Worm (Caenorhabditis elegans): Measurements from ENCODE around the gene F23H11.2.

F23H11.2 gene

ce11 chrIII:886726-887125, 8.8 kb upstream of the F23H11.2 start, which contains the start of gene zer-1:
Gene zer-1, minus strand, starts transcription at chrIII:886793.
- no peak for TF ChIP-seq F13H6.1 (tag; optimal IDR thresholded peaks at IDR 0.05)
- no peak for TF ChIP-seq lin-39 (tag; optimal IDR thresholded peaks at IDR 0.05)
- peak; percentile 67 for TF ChIP-seq blmp-1 (tag; optimal IDR thresholded peaks at IDR 0.05; ENCODE audit: insufficient read depth)
- no peak for TF ChIP-seq alr-1 (tag; optimal IDR thresholded peaks at IDR 0.05)
- peak; percentile 8 for TF ChIP-seq crh-2 (tag; optimal IDR thresholded peaks at IDR 0.05)
- TF ChIP-seq ztf-1 (GFP tag; conservative IDR thresholded peaks at IDR 0.05): no peak

ce11 chrIII:887874-888299, 7.7 kb upstream of the F23H11.2 start:
- TF ChIP-seq nhr-237 (tag; optimal IDR thresholded peaks at IDR 0.05) (no peak), aly-2 (tag; optimal IDR thresholded peaks at IDR 0.05) (no peak), ceh-16 (tag; optimal IDR thresholded peaks at IDR 0.05) (no peak), lin-11 (tag; optimal IDR thresholded peaks at IDR 0.05) (peak; percentile 73), ama-1 (optimal IDR thresholded peaks at IDR 0.05) (no peak), nhr-129 (tag; optimal IDR thresholded peaks at IDR 0.05) (peak; percentile 73), nhr-6 (tag; optimal IDR thresholded peaks at IDR 0.05) (peak; percentile 53), ceh-82 (tag; optimal IDR thresholded peaks at IDR 0.05) (no peak), mdl-1 (tag; optimal IDR thresholded peaks at IDR 0.05) (peak; percentile 12 to 72), peb-1 (tag; optimal IDR thresholded peaks at IDR 0.05) (no peak), C34F6.9 (tag; optimal IDR thresholded peaks at IDR 0.05) (peak; percentile 79), R02D3.7 (tag; optimal IDR thresholded peaks at IDR 0.05) (no peak), alr-1 (tag; optimal IDR thresholded peaks at IDR 0.05) (no peak), F13H6.1 (tag; optimal IDR thresholded peaks at IDR 0.05) (peak; percentile 72), blmp-1 (tag; optimal IDR thresholded peaks at IDR 0.05; ENCODE audit: insufficient read depth) (peak; percentile 80), gmeb-1 (tag; optimal IDR thresholded peaks at IDR 0.05) (peak; percentile 53), elt-3 (tag; optimal IDR thresholded peaks at IDR 0.05) (no peak), nhr-21 (tag; optimal IDR thresholded peaks at IDR 0.05) (peak; percentile 26), Y55F3AM.14 (GFP tag; optimal IDR thresholded peaks at IDR 0.05) (peak; percentile 71), sem-4 (tag; optimal IDR thresholded peaks at IDR 0.05) (peak; percentile 68), lin-13 (GFP tag; optimal IDR thresholded peaks at IDR 0.05) (peak; percentile 55), zag-1 (tag; optimal IDR thresholded peaks at IDR 0.05) (peak; percentile 28), mbf-1 (tag; optimal IDR thresholded peaks at IDR 0.05) (no peak), egl-27 (tag; optimal IDR thresholded peaks at IDR 0.05) (no peak), ztf-4 (tag; optimal IDR thresholded peaks at IDR 0.05) (peak; percentile 23), unc-55 (GFP tag; optimal IDR thresholded peaks at IDR 0.05) (peak; percentile 93), fos-1 (tag; optimal IDR thresholded peaks at IDR 0.05) (peak; percentile 43), nhr-10 (tag; optimal IDR thresholded peaks at IDR 0.05) (no peak), ztf-1 (GFP tag; conservative IDR thresholded peaks at IDR 0.05) (no peak), nhr-12 (tag; optimal IDR thresholded peaks at IDR 0.05) (no peak), nhr-23 (tag; optimal IDR thresholded peaks at IDR 0.05) (no peak), nhr-25 (tag; optimal IDR thresholded peaks at IDR 0.05) (no peak), dmd-4 (tag; optimal IDR thresholded peaks at IDR 0.05) (no peak), mab-5 (tag; optimal IDR thresholded peaks at IDR 0.05) (peak; percentile 72), sma-3 (GFP tag; optimal IDR thresholded peaks at IDR 0.05) (peak; percentile 40), ztf-11 (tag; optimal IDR thresholded peaks at IDR 0.05) (no peak), lsy-2 (tag; optimal IDR thresholded peaks at IDR 0.05) (peak; percentile 64 to 78), sma-9 (GFP tag; optimal IDR thresholded peaks at IDR 0.05) (peak; percentile 68), sma-9 (tag; optimal IDR thresholded peaks at IDR 0.05) (no peak), snpc-4 (tag; optimal IDR thresholded peaks at IDR 0.05) (no peak), unc-39 (tag; optimal IDR thresholded peaks at IDR 0.05) (no peak), skn-1 (tag; optimal IDR thresholded peaks at IDR 0.05) (no peak), crh-2 (tag; optimal IDR thresholded peaks at IDR 0.05) (peak; percentile 90), nhr-77 (tag; optimal IDR thresholded peaks at IDR 0.05) (no peak), unc-62 (GFP tag; optimal IDR thresholded peaks at IDR 0.05) (no peak), lin-39 (tag; optimal IDR thresholded peaks at IDR 0.05) (no peak), ZK546.5 (tag; optimal IDR thresholded peaks at IDR 0.05) (no peak)

All from whole organism, L2 larva.